Worm (Caenorhabditis elegans) whole organism, L4/young adult: ENCODE data around the gene clec-169.

ENCODE experiments used
- W03F9.2 ChIP-seq: fragments of 150-350 bp; optimal IDR thresholded peaks from 2 replicates; lab custom pipeline; 2014; ENCODE audit warnings: missing biosample characterization, missing genetic modification characterization
- dao-5 ChIP-seq: sonication (generic microtip); optimal IDR thresholded peaks from 2 replicates; lab custom pipeline; 2016; ENCODE audit warnings: missing genotype, missing genetic modification characterization, moderate library complexity, missing compliant biosample characterization
- him-1 ChIP-seq: sonication (generic microtip); optimal IDR thresholded peaks from 2 replicates; lab custom pipeline; 2016; ENCODE audit warnings: missing genotype, missing genetic modification reagents, missing genetic modification characterization, missing compliant biosample characterization

DNA sequence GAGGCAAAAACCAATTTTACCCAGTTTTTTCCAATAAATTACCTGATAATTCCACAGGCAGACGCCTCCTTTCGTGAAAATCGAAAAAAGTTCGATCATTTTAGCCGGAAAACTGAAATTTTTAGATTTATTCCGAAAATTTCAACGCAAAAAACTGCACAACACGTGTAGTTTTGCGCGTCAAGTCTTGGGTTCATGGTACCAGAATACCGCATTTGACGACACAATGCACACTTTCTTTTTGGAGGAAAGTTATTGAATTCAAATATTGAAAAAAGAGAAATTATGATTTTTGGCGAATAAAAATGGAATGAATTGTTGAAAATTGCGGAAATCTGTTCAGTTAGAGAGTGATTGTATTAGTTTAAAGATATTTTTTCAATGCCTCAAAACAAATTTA is 21.4 kb upstream of the clec-169 start, which contains the start of gene F38A1.8:
- no peak for TF ChIP-seq dao-5 (tag; lab: Kevin White, UChicago)
- TF ChIP-seq W03F9.2, result no peak
- no peak for TF ChIP-seq him-1 (tag; lab: Kevin White, UChicago)
